Worm (Caenorhabditis elegans) whole organism, L2 larva: ENCODE results near the gene C34F6.11.

ENCODE experiments used
- alr-1 ChIP-seq: fragments of 150-350 bp; optimal IDR thresholded peaks from 2 replicates; lab custom pipeline; 2014; ENCODE audit warnings: missing biosample characterization, missing genetic modification characterization
- aly-2 ChIP-seq: fragments of 150-350 bp; optimal IDR thresholded peaks from 2 replicates; lab custom pipeline; 2014; ENCODE audit warnings: missing biosample characterization, missing genetic modification characterization
- blmp-1 ChIP-seq: sonication (generic microtip); optimal IDR thresholded peaks from 2 replicates; lab custom pipeline; 2017; ENCODE audit warnings: missing genetic modification characterization, mild to moderate bottlenecking, missing compliant biosample characterization, antibody characterized with exemption, moderate library complexity; ENCODE audit not compliant: insufficient read depth
- ceh-16 ChIP-seq: fragments of 150-350 bp; optimal IDR thresholded peaks from 2 replicates; lab custom pipeline; 2014; ENCODE audit warnings: missing biosample characterization, missing genetic modification characterization
- ceh-82 ChIP-seq: fragments of 150-350 bp; optimal IDR thresholded peaks from 2 replicates; lab custom pipeline; 2014; ENCODE audit warnings: missing biosample characterization, missing genetic modification characterization
- egl-27 ChIP-seq: sonication (generic microtip); optimal IDR thresholded peaks from 3 replicates; lab custom pipeline; 2017; ENCODE audit warnings: missing biosample characterization, missing genetic modification reagents, missing genetic modification characterization
- elt-1 ChIP-seq: fragments of 150-350 bp; optimal IDR thresholded peaks from 2 replicates; lab custom pipeline; 2014; ENCODE audit warnings: missing biosample characterization, missing genetic modification characterization
- fos-1 ChIP-seq: fragments of 150-350 bp; optimal IDR thresholded peaks from 2 replicates; lab custom pipeline; 2014; ENCODE audit warnings: missing biosample characterization, missing genetic modification characterization
- peb-1 ChIP-seq: fragments of 150-350 bp; optimal IDR thresholded peaks from 2 replicates; lab custom pipeline; 2014; ENCODE audit warnings: missing biosample characterization, missing genetic modification characterization
- skn-1 ChIP-seq: sonication (generic microtip); optimal IDR thresholded peaks from 2 replicates; lab custom pipeline; 2017; ENCODE audit warnings: missing biosample characterization, missing genetic modification characterization
- sma-3 ChIP-seq: sonication (generic microtip); optimal IDR thresholded peaks from 2 replicates; lab custom pipeline; 2016; ENCODE audit warnings: missing genetic modification reagents, missing genetic modification characterization, missing compliant biosample characterization
- snpc-4 ChIP-seq: fragments of 150-350 bp; optimal IDR thresholded peaks from 2 replicates; lab custom pipeline; 2014; ENCODE audit warnings: missing biosample characterization, missing genetic modification characterization
- unc-39 ChIP-seq: fragments of 150-350 bp; optimal IDR thresholded peaks from 2 replicates; lab custom pipeline; 2014; ENCODE audit warnings: missing biosample characterization, missing genetic modification characterization
- unc-62 ChIP-seq: fragments of 150-350 bp; optimal IDR thresholded peaks from 2 replicates; lab custom pipeline; 2014; ENCODE audit warnings: missing biosample characterization, missing genetic modification reagents, missing genetic modification characterization

DNA sequence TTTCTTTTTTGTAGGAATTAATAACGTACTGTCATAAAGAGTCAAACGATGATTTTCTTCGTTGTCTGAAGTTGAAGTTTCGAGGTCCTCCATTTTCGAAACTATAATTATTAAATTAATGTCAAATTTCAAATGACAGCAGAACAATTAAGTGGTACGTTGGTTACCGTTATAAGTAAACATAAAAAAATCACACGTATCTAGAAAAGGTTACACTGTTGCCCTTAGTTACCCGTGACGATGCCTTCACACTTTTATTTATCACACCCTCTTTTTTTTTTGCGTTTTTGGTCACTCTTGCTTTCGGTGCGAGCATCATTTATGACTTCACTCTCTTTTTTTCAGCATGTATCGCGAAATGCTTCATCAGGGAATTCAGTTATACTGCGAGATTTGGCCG is 51.0 kb downstream of the C34F6.11 start, which contains the start of the genes C05C9.3 and C05C9.2:
- TF ChIP-seq sma-3 (GFP tag; lab: Kevin White, UChicago) (no peak), blmp-1 (no peak), egl-27 (tag; lab: Kevin White, UChicago) (no peak), snpc-4 (tag; lab: Kevin White, UChicago) (no peak), unc-39 (tag; lab: Kevin White, UChicago) (no peak), alr-1 (no peak), ceh-82 (no peak), aly-2 (tag; lab: Kevin White, UChicago) (no peak), ceh-16 (tag; lab: Kevin White, UChicago) (no peak), skn-1 (tag; lab: Kevin White, UChicago) (no peak), elt-1 (no peak), peb-1 (tag; lab: Kevin White, UChicago) (no peak), unc-62 (GFP tag; lab: Kevin White, UChicago) (no peak), fos-1 (tag; lab: Kevin White, UChicago) (no peak)
